Worm (Caenorhabditis elegans): ENCODE measurements around the gene sgo-1.

Gene sgo-1

ce11 chrIV:7817852-7818251, 21.6 kb upstream of the sgo-1 start, which contains the start of gene ric-3:
ric-3 (plus strand) TSS chrIV:7818251.
- no peak for TF ChIP-seq hlh-17 (GFP tag; optimal IDR thresholded peaks at IDR 0.05; ENCODE audit: borderline replicate concordance)
- peak; percentile 17 for TF ChIP-seq lin-39 (tag; optimal IDR thresholded peaks at IDR 0.05)
- peak; percentile 52 for TF ChIP-seq fos-1 (tag; optimal IDR thresholded peaks at IDR 0.05)
- TF ChIP-seq egl-27 (tag; optimal IDR thresholded peaks at IDR 0.05), result no peak
- peak; percentile 56; the same call in 1 of the 2 replicates for TF ChIP-seq isw-1 (GFP tag; IDR thresholded peaks at IDR 0.05)
- TF ChIP-seq nhr-11 (tag; optimal IDR thresholded peaks at IDR 0.05), result no peak
- peak; percentile 7 to 41 (median 31) for TF ChIP-seq dpl-1 (GFP tag; optimal IDR thresholded peaks at IDR 0.05)
- no peak for TF ChIP-seq ztf-11 (tag; optimal IDR thresholded peaks at IDR 0.05)
- peak; percentile 84 for TF ChIP-seq rnt-1 (tag; optimal IDR thresholded peaks at IDR 0.05)
- peak; percentile 19 for TF ChIP-seq skn-1 (tag; optimal IDR thresholded peaks at IDR 0.05)
- TF ChIP-seq jun-1 (tag; optimal IDR thresholded peaks at IDR 0.05), result peak; percentile 54
- peak; percentile 49 for TF ChIP-seq nhr-85 (tag)
- TF ChIP-seq blmp-1 (tag; optimal IDR thresholded peaks at IDR 0.05), result peak; percentile 77
- TF ChIP-seq pax-3 (tag; optimal IDR thresholded peaks at IDR 0.05), result peak; percentile 42
- TF ChIP-seq unc-130 (tag; optimal IDR thresholded peaks at IDR 0.05), result no peak
- peak; percentile 5 for TF ChIP-seq C16A3.4 (tag; optimal IDR thresholded peaks at IDR 0.05)
- TF ChIP-seq lsy-2 (tag; optimal IDR thresholded peaks at IDR 0.05), result peak; percentile 57 to 76
- TF ChIP-seq mef-2 (tag; optimal IDR thresholded peaks at IDR 0.05), result peak; percentile 22
- TF ChIP-seq ceh-63 (GFP tag; optimal IDR thresholded peaks at IDR 0.05), result no peak
- TF ChIP-seq sptf-1 (tag; optimal IDR thresholded peaks at IDR 0.05), result no peak
- peak; percentile 73 for TF ChIP-seq swsn-7 (tag; optimal IDR thresholded peaks at IDR 0.05)
- TF ChIP-seq lin-13 (GFP tag; optimal IDR thresholded peaks at IDR 0.05), result no peak
- TF ChIP-seq unc-86 (tag; optimal IDR thresholded peaks at IDR 0.05), result peak; percentile 76
- TF ChIP-seq fkh-8 (tag; optimal IDR thresholded peaks at IDR 0.05), result peak; percentile 84
- TF ChIP-seq sup-37 (GFP tag; optimal IDR thresholded peaks at IDR 0.05), result no peak
- TF ChIP-seq zag-1 (tag; optimal IDR thresholded peaks at IDR 0.05), result peak; percentile 23
- TF ChIP-seq mep-1 (tag; optimal IDR thresholded peaks at IDR 0.05), result peak; percentile 84
- TF ChIP-seq nhr-47 (tag; optimal IDR thresholded peaks at IDR 0.05), result peak; percentile 72
- peak; percentile 31 for TF ChIP-seq lir-3 (tag; optimal IDR thresholded peaks at IDR 0.05; ENCODE audit: poor library complexity)
- peak in 1 of 2 experiments; percentile 65 for TF ChIP-seq lin-35 (GFP tag; optimal IDR thresholded peaks at IDR 0.05)
- TF ChIP-seq nhr-71 (tag; optimal IDR thresholded peaks at IDR 0.05), result peak; percentile 87
- peak; percentile 45 to 63 (median 50) for TF ChIP-seq ceh-82 (tag; optimal IDR thresholded peaks at IDR 0.05)
- TF ChIP-seq fkh-4 (tag; optimal IDR thresholded peaks at IDR 0.05; ENCODE audit: borderline replicate concordance), result no peak
- TF ChIP-seq ceh-88 (GFP tag; IDR thresholded peaks at IDR 0.05), result no peak
- TF ChIP-seq ama-1 (optimal IDR thresholded peaks at IDR 0.05), result no peak
- TF ChIP-seq efl-1 (optimal IDR thresholded peaks at IDR 0.05), result peak; percentile 68 to 78
- peak; percentile 32 to 95 for TF ChIP-seq efl-1 (GFP tag; optimal IDR thresholded peaks at IDR 0.05 in 1 of 2)
- TF ChIP-seq aly-2 (tag; optimal IDR thresholded peaks at IDR 0.05), result peak; percentile 57
- TF ChIP-seq nhr-28 (tag; optimal IDR thresholded peaks at IDR 0.05), result no peak
- peak; percentile 43 for TF ChIP-seq xbp-1 (tag; optimal IDR thresholded peaks at IDR 0.05)
- TF ChIP-seq fkh-10 (GFP tag; optimal IDR thresholded peaks at IDR 0.05), result peak; percentile 47
- peak; percentile 30 for TF ChIP-seq nhr-77 (tag; optimal IDR thresholded peaks at IDR 0.05)
- TF ChIP-seq egl-13 (tag; optimal IDR thresholded peaks at IDR 0.05), result peak; percentile 71
- no peak for TF ChIP-seq pqm-1 (tag; optimal IDR thresholded peaks at IDR 0.05)
- TF ChIP-seq ces-1 (GFP tag; optimal IDR thresholded peaks at IDR 0.05), result no peak
- no peak for TF ChIP-seq unc-62 (GFP tag; optimal IDR thresholded peaks at IDR 0.05)
- peak; percentile 63 for TF ChIP-seq nhr-19 (GFP tag; conservative IDR thresholded peaks at IDR 0.05)
- peak; percentile 95 for TF ChIP-seq lin-14 (GFP tag; optimal IDR thresholded peaks at IDR 0.05)
- TF ChIP-seq dsc-1 (tag; optimal IDR thresholded peaks at IDR 0.05), result peak; percentile 81
- no peak for TF ChIP-seq elt-3 (tag; optimal IDR thresholded peaks at IDR 0.05)
- no peak for TF ChIP-seq ceh-8 (GFP tag; optimal IDR thresholded peaks at IDR 0.05)
- no peak for TF ChIP-seq mdl-1 (tag; optimal IDR thresholded peaks at IDR 0.05)
- no peak for TF ChIP-seq vab-15 (tag; optimal IDR thresholded peaks at IDR 0.05)
- peak; percentile 23 for TF ChIP-seq snpc-4 (tag; optimal IDR thresholded peaks at IDR 0.05)
